Fruit fly (Drosophila melanogaster): ENCODE data around the gene CG8757.

The CG8757 gene

DNA sequence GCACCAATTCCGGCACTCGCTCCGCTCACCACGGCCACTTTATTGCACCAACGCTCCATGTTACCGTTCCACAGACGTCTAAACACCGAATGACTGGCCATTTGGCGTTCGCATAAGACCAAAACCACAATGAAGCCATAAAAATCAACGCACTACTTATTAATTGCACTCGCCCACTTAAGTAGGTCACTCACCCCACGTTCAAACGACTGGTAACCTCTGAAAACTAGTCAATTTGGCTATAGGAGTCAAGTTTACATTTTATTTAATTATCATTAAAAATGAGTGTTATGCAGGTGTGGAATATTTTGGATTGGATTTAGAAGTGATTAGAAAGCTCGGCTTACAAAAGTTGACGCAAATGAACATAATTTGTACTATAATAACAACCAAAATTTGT lies at the start of gene CG8757:
CG8757 (minus strand) TSS at position 101 of the 400 bp plus-strand sequence.
- TF ChIP-seq OdsH (GFP tag; optimal IDR thresholded peaks at IDR 0.05) (no peak), Jra (GFP tag; optimal IDR thresholded peaks at IDR 0.05) (no peak), Hnf4 (GFP tag; optimal IDR thresholded peaks at IDR 0.05) (no peak), Rel (GFP tag; optimal IDR thresholded peaks at IDR 0.05) (no peak), Rel (tag; optimal IDR thresholded peaks at IDR 0.05) (no peak), dsf (GFP tag; optimal IDR thresholded peaks at IDR 0.05; ENCODE audit: borderline replicate concordance) (no peak), HLH106 (tag; optimal IDR thresholded peaks at IDR 0.05) (no peak), tai (GFP tag; optimal IDR thresholded peaks at IDR 0.05) (no peak), CrebA (GFP tag; optimal IDR thresholded peaks at IDR 0.05; ENCODE audit: borderline replicate concordance) (no peak), GATAd (GFP tag; optimal IDR thresholded peaks at IDR 0.05) (no peak), Dif (GFP tag; optimal IDR thresholded peaks at IDR 0.05; ENCODE audit: partially characterized antibody) (no peak), dmrt93B (GFP tag; optimal IDR thresholded peaks at IDR 0.05) (no peak), h (GFP tag; optimal IDR thresholded peaks at IDR 0.05) (no peak), woc (GFP tag; optimal IDR thresholded peaks at IDR 0.05) (no peak), ey (GFP tag; optimal IDR thresholded peaks at IDR 0.05) (no peak), Mio (GFP tag; optimal IDR thresholded peaks at IDR 0.05) (no peak), br (GFP tag; optimal IDR thresholded peaks at IDR 0.05) (no peak), sage (GFP tag; optimal IDR thresholded peaks at IDR 0.05) (no peak), Vsx2 (GFP tag; optimal IDR thresholded peaks at IDR 0.05; ENCODE audit: partially characterized antibody) (no peak)

DNA sequence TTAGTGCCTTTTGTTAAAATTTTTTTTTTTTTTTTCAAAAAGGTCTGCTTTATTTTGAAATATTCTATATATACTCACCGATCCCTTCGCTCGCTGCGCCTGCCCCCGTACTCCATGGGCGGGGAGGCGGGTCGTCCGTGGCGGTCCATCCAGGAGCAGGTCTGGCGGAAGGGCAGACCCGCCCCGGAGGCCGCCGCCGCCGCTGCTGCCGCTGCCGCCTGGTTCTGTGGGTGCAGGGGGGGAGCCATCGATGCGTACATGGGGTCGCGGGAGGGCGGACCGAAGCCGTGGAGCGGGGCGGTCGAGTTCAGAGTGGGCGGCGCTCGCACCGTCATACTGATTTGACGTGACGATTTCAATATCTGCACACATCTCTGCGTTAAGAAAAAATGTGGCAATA lies 45.1 kb upstream of the CG8757 start:
- TF ChIP-seq Dfd (GFP tag; optimal IDR thresholded peaks at IDR 0.05): peak; percentile 82
- no peak for TF ChIP-seq psq (GFP tag; optimal IDR thresholded peaks at IDR 0.05)

dm6 chr3L:13884460-13885056 lies 42.5 kb upstream of the CG8757 start:
- TF ChIP-seq Mio (GFP tag; optimal IDR thresholded peaks at IDR 0.05) (no peak), CG32264 (GFP tag; optimal IDR thresholded peaks at IDR 0.05) (no peak), usp (GFP tag; optimal IDR thresholded peaks at IDR 0.05) (no peak), Dif (GFP tag; optimal IDR thresholded peaks at IDR 0.05; ENCODE audit: partially characterized antibody) (no peak), tai (GFP tag; optimal IDR thresholded peaks at IDR 0.05) (no peak), Abd-B (GFP tag; optimal IDR thresholded peaks at IDR 0.05) (no peak), dmrt93B (GFP tag; optimal IDR thresholded peaks at IDR 0.05) (no peak), sv (GFP tag; optimal IDR thresholded peaks at IDR 0.05) (no peak), Hr78 (GFP tag; optimal IDR thresholded peaks at IDR 0.05) (no peak), N (GFP tag; optimal IDR thresholded peaks at IDR 0.05) (no peak), h (GFP tag; optimal IDR thresholded peaks at IDR 0.05) (no peak)

- no peak for TF ChIP-seq Hnf4 (GFP tag; optimal IDR thresholded peaks at IDR 0.05)
- peak; percentile 27 for TF ChIP-seq Dfd (GFP tag; optimal IDR thresholded peaks at IDR 0.05)
- no peak for TF ChIP-seq Mio (GFP tag; optimal IDR thresholded peaks at IDR 0.05)
- TF ChIP-seq CG9705 (GFP tag; optimal IDR thresholded peaks at IDR 0.05): no peak
- no peak for TF ChIP-seq ey (GFP tag; optimal IDR thresholded peaks at IDR 0.05)
Measured at dm6 chr3L:13882532-13882931, 40.5 kb upstream of the CG8757 start.

DNA sequence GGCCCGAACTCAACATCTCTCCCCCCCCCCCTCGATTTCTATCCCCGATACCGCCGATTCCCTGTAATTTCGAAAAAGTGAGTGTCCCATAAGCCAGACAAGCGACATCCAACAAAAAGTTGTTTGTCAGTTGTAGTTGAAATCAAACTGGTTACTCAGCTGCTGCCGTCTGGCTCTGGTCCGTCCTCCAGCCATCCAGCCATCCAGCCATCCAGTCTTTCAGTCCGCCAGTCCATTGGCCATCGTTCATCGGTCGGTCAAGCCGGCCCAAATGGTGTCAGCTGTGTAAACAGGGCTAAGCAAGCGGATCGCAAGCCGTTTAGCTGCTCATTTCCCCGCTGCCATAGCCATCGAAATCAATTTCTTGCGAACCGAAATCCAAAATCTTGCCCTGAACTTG lies 39.5 kb upstream of the CG8757 start:
- TF ChIP-seq Abd-B (GFP tag; optimal IDR thresholded peaks at IDR 0.05): no peak
- no peak for TF ChIP-seq usp (GFP tag; optimal IDR thresholded peaks at IDR 0.05)
- TF ChIP-seq lola (GFP tag; optimal IDR thresholded peaks at IDR 0.05): no peak
- TF ChIP-seq dmrt93B (GFP tag; optimal IDR thresholded peaks at IDR 0.05): no peak
- no peak for TF ChIP-seq pan (optimal IDR thresholded peaks at IDR 0.05)
- TF ChIP-seq CrebA (GFP tag; optimal IDR thresholded peaks at IDR 0.05; ENCODE audit: borderline replicate concordance): no peak
- no peak for TF ChIP-seq rgr (GFP tag; optimal IDR thresholded peaks at IDR 0.05)
- no peak for TF ChIP-seq woc (GFP tag; optimal IDR thresholded peaks at IDR 0.05)
- TF ChIP-seq Dfd (GFP tag; optimal IDR thresholded peaks at IDR 0.05): no peak
- TF ChIP-seq Hr78 (GFP tag; optimal IDR thresholded peaks at IDR 0.05): no peak
- TF ChIP-seq Dif (GFP tag; optimal IDR thresholded peaks at IDR 0.05; ENCODE audit: partially characterized antibody): no peak
- TF ChIP-seq tai (GFP tag; optimal IDR thresholded peaks at IDR 0.05): no peak
- no peak for TF ChIP-seq GATAd (GFP tag; optimal IDR thresholded peaks at IDR 0.05)

dm6 chr3L:13878729-13879128 lies 36.7 kb upstream of the CG8757 start, which contains the start of gene CG13737:
Gene CG13737, plus strand, starts transcription at chr3L:13878994.
- TF ChIP-seq fru (GFP tag; optimal IDR thresholded peaks at IDR 0.05) (no peak), Sp1 (GFP tag; optimal IDR thresholded peaks at IDR 0.05) (no peak), Vsx2 (GFP tag; optimal IDR thresholded peaks at IDR 0.05; ENCODE audit: partially characterized antibody) (no peak), Dfd (GFP tag; optimal IDR thresholded peaks at IDR 0.05) (peak; percentile 6)
